Worm (Caenorhabditis elegans) whole organism, mixed stage, embryonic: ENCODE data around the gene F13D12.5.

Source experiments
- ham-2 ChIP-seq: fragments of 200-800 bp; sonication (Bioruptor generic); optimal IDR thresholded peaks from 2 replicates; lab custom pipeline; 2018; ENCODE audit warnings: mild to moderate bottlenecking, missing genetic modification characterization, missing compliant biosample characterization
- nhr-237 ChIP-seq: fragments of 150-350 bp; optimal IDR thresholded peaks from 2 replicates; lab custom pipeline; 2014; ENCODE audit warnings: missing biosample characterization, missing genetic modification characterization
- sem-2 ChIP-seq: fragments of 200-800 bp; sonication (Bioruptor generic); optimal IDR thresholded peaks from 2 replicates; lab custom pipeline; 2018; ENCODE audit warnings: mild to moderate bottlenecking, missing genetic modification characterization, missing compliant biosample characterization
- unc-62 ChIP-seq: fragments of 150-350 bp; optimal IDR thresholded peaks from 2 replicates; lab custom pipeline; 2014; ENCODE audit warnings: missing biosample characterization, missing genetic modification reagents, missing genetic modification characterization

DNA sequence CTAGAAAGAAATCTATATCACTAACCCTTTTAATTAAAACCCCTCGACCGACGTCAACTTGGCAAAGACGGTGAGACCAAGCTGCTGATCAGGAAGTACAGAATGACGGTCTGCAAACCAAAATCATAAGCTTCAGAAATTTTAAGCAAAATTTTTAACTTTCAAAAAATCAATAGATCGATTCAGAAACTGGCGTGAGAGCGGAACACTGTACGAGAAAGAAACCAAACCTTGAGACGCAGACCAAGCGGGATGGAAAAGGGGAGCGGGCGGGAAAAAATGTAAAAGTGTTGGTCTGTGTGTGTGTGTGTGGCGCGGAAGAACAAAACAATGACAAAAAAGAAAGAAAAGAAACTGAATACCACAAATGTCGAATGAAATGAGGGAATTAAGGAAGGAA is 21.9 kb downstream of the F13D12.5 start, which contains the start of the genes F44E5.17 and gpb-1:
- TF ChIP-seq sem-2 (GFP tag; lab: Kevin White, UChicago) (no peak), ham-2 (no peak), nhr-237 (tag; lab: Kevin White, UChicago) (no peak), unc-62 (GFP tag; lab: Kevin White, UChicago) (no peak)
